Worm (Caenorhabditis elegans) whole organism, L3 larva: ENCODE results near the gene kin-24.
"Not testable (repeated sequence)": the region's sequence is repeated elsewhere in the genome, so short reads cannot be mapped to it uniquely, and the experiment has no call there.

ENCODE experiments used
- R02D3.7 ChIP-seq: fragments of 150-350 bp; optimal IDR thresholded peaks from 2 replicates; lab custom pipeline; 2014; ENCODE audit warnings: missing biosample characterization, missing genetic modification characterization
- ZK546.5 ChIP-seq: sonication (generic microtip); optimal IDR thresholded peaks from 2 replicates; lab custom pipeline; 2017; ENCODE audit warnings: missing biosample characterization, missing genetic modification characterization
- aly-2 ChIP-seq: fragments of 150-350 bp; optimal IDR thresholded peaks from 2 replicates; lab custom pipeline; 2014; ENCODE audit warnings: missing biosample characterization, missing genetic modification characterization
- ceh-16 ChIP-seq: sonication (generic microtip); optimal IDR thresholded peaks from 2 replicates; lab custom pipeline; 2017; ENCODE audit warnings: missing biosample characterization, missing genetic modification characterization
- ceh-28 ChIP-seq: fragments of 150-350 bp; optimal IDR thresholded peaks from 2 replicates; lab custom pipeline; 2014; ENCODE audit warnings: missing biosample characterization, missing genetic modification reagents, missing genetic modification characterization
- ceh-82 ChIP-seq: fragments of 150-350 bp; optimal IDR thresholded peaks from 2 replicates; lab custom pipeline; 2014; ENCODE audit warnings: missing biosample characterization, missing genetic modification characterization
- ceh-9 ChIP-seq: sonication (generic microtip); optimal IDR thresholded peaks from 2 replicates; lab custom pipeline; 2018; ENCODE audit warnings: missing biosample characterization, missing genetic modification characterization
- daf-12 ChIP-seq: fragments of 150-350 bp; optimal IDR thresholded peaks from 2 replicates; lab custom pipeline; 2014; ENCODE audit warnings: missing biosample characterization, missing genetic modification reagents, missing genetic modification characterization
- egl-27 ChIP-seq: sonication (generic microtip); optimal IDR thresholded peaks from 4 replicates; lab custom pipeline; 2017; ENCODE audit warnings: missing biosample characterization, missing genetic modification reagents, missing genetic modification characterization
- egl-5 ChIP-seq: fragments of 150-350 bp; optimal IDR thresholded peaks from 2 replicates; lab custom pipeline; 2017; ENCODE audit warnings: missing biosample characterization, missing genetic modification reagents, missing genetic modification characterization, inconsistent platforms
- elt-2 ChIP-seq: sonication (generic microtip); optimal IDR thresholded peaks from 2 replicates; lab custom pipeline; 2016; ENCODE audit warnings: missing genetic modification reagents, mild to moderate bottlenecking, missing genetic modification characterization, missing compliant biosample characterization
- eor-1 ChIP-seq, 2 experiments: fragments of 150-350 bp; optimal IDR thresholded peaks; 2 replicates each; lab custom pipeline; 2014 to 2018; ENCODE audit warnings: missing biosample characterization in 2 of 2, missing genetic modification characterization in 2 of 2
- fkh-10 ChIP-seq: sonication (generic microtip); optimal IDR thresholded peaks from 2 replicates; lab custom pipeline; 2017; ENCODE audit warnings: missing biosample characterization, missing genetic modification reagents, missing genetic modification characterization
- fkh-2 ChIP-seq: fragments of 150-350 bp; optimal IDR thresholded peaks from 2 replicates; lab custom pipeline; 2014; ENCODE audit warnings: missing biosample characterization, missing genetic modification reagents, missing genetic modification characterization
- fos-1 ChIP-seq: fragments of 150-350 bp; optimal IDR thresholded peaks from 2 replicates; lab custom pipeline; 2014; ENCODE audit warnings: missing biosample characterization, missing genetic modification characterization
- lin-15B ChIP-seq: fragments of 150-350 bp; optimal IDR thresholded peaks from 2 replicates; lab custom pipeline; 2014; ENCODE audit warnings: missing biosample characterization, missing genetic modification characterization
- lin-39 ChIP-seq: fragments of 150-350 bp; optimal IDR thresholded peaks from 2 replicates; lab custom pipeline; 2018; ENCODE audit warnings: missing biosample characterization, missing genetic modification reagents, missing genetic modification characterization
- lsy-12 ChIP-seq: sonication (generic microtip); optimal IDR thresholded peaks from 2 replicates; lab custom pipeline; 2016; ENCODE audit warnings: mild to moderate bottlenecking, missing genetic modification characterization, missing compliant biosample characterization
- mdl-1 ChIP-seq: fragments of 150-350 bp; optimal IDR thresholded peaks from 2 replicates; lab custom pipeline; 2014; ENCODE audit warnings: missing biosample characterization, missing genetic modification characterization
- nhr-11 ChIP-seq: fragments of 150-350 bp; optimal IDR thresholded peaks from 2 replicates; lab custom pipeline; 2014; ENCODE audit warnings: missing biosample characterization, missing genetic modification characterization
- nhr-12 ChIP-seq: fragments of 150-350 bp; optimal IDR thresholded peaks from 2 replicates; lab custom pipeline; 2014; ENCODE audit warnings: missing biosample characterization, missing genetic modification characterization
- nhr-23 ChIP-seq: fragments of 150-350 bp; optimal IDR thresholded peaks from 2 replicates; lab custom pipeline; 2014; ENCODE audit warnings: missing biosample characterization, missing genetic modification reagents, missing genetic modification characterization
- nhr-237 ChIP-seq: fragments of 150-350 bp; optimal IDR thresholded peaks from 2 replicates; lab custom pipeline; 2014; ENCODE audit warnings: missing biosample characterization, missing genetic modification characterization
- nhr-28 ChIP-seq: fragments of 150-350 bp; optimal IDR thresholded peaks from 2 replicates; lab custom pipeline; 2014; ENCODE audit warnings: missing biosample characterization, missing genetic modification characterization
- nhr-43 ChIP-seq: sonication (generic microtip); optimal IDR thresholded peaks from 2 replicates; lab custom pipeline; 2016; ENCODE audit warnings: mild to moderate bottlenecking, missing genetic modification characterization, missing compliant biosample characterization; ENCODE audit not compliant: poor library complexity, severe bottlenecking
- nhr-67 ChIP-seq: fragments of 150-350 bp; optimal IDR thresholded peaks from 2 replicates; lab custom pipeline; 2014; ENCODE audit warnings: missing biosample characterization, missing genetic modification characterization
- nhr-76 ChIP-seq: fragments of 150-350 bp; sonication (generic microtip); optimal IDR thresholded peaks from 5 replicates; lab custom pipeline; 2014; ENCODE audit warnings: missing biosample characterization, missing genetic modification characterization
- pha-4 ChIP-seq: fragments of 150-350 bp; optimal IDR thresholded peaks from 2 replicates; lab custom pipeline; 2014; ENCODE audit warnings: missing biosample characterization, missing genetic modification reagents, missing genetic modification characterization
- pqm-1 ChIP-seq: fragments of 150-350 bp; optimal IDR thresholded peaks from 2 replicates; lab custom pipeline; 2017; ENCODE audit warnings: missing biosample characterization, missing genetic modification characterization, inconsistent platforms
- sea-2 ChIP-seq: fragments of 150-350 bp; sonication (generic microtip); optimal IDR thresholded peaks from 4 replicates; lab custom pipeline; 2014; ENCODE audit warnings: missing biosample characterization, missing genetic modification reagents, missing genetic modification characterization
- skn-1 ChIP-seq: fragments of 150-350 bp; optimal IDR thresholded peaks from 2 replicates; lab custom pipeline; 2014; ENCODE audit warnings: missing biosample characterization, missing genetic modification characterization
- tbx-2 ChIP-seq: sonication (generic microtip); optimal IDR thresholded peaks from 2 replicates; lab custom pipeline; 2016; ENCODE audit warnings: mild to moderate bottlenecking, missing genetic modification characterization, missing compliant biosample characterization
- unc-62 ChIP-seq: fragments of 150-350 bp; sonication (generic microtip); optimal IDR thresholded peaks from 4 replicates; lab custom pipeline; 2014; ENCODE audit warnings: missing biosample characterization, missing genetic modification reagents, missing genetic modification characterization
- ztf-11 ChIP-seq: fragments of 150-350 bp; optimal IDR thresholded peaks from 2 replicates; lab custom pipeline; 2014; ENCODE audit warnings: missing biosample characterization, missing genetic modification characterization
- ztf-4 ChIP-seq: fragments of 150-350 bp; optimal IDR thresholded peaks from 2 replicates; lab custom pipeline; 2014; ENCODE audit warnings: missing biosample characterization, missing genetic modification characterization

kin-24 gene

DNA sequence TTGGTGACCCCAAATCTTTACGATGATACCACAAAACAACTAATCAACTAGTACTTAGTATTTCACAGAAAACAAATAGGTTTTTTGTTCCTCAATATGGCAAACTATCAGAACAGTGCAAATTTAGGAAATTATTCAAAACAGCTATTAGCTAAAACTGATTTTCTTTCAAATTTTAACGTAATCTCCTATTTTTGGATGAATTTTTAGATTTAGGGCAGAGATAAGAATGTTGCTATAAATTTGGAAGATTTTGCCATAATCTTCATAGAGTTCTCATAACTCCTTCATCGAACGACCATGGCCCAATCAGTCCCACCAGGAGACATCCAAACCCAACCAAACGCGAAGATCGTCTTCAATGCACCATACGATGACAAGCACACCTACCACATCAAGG, 3.5 kb downstream of the kin-24 start, which contains the start of gene msp-10:
Gene msp-10 (plus strand): TSS at position 301 of the 400 bp plus-strand sequence.
- not testable (repeated sequence) for TF ChIP-seq mdl-1 (tag; lab: Kevin White, UChicago); ceh-82; lin-15B (tag; lab: Kevin White, UChicago)

DNA sequence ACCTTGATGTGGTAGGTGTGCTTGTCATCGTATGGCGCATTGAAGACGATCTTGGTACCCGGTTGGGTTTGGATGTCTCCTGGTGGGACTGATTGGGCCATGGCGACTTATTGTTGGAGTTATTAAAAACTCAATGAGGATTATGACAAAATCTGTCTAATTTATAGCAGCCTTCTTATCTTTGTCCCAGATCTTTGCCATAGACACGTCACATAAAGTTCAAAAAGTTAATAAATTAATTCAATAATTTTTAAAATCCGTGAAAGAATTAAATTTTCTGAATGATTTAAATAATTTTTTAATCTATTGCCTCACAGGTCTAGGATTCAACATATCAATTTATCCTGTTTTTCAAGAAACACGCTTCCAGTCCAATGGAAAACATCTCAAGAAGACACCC, 4.6 kb downstream of the kin-24 start, which contains the start of gene msp-81:
Gene msp-81 (minus strand): TSS at position 101 of the 400 bp plus-strand sequence.
- no peak for TF ChIP-seq mdl-1 (tag; lab: Kevin White, UChicago)
- TF ChIP-seq ztf-4 (tag; lab: Kevin White, UChicago) = no peak
- no peak for TF ChIP-seq nhr-67 (tag; lab: Kevin White, UChicago)
- TF ChIP-seq pha-4 = no peak
- no peak for TF ChIP-seq R02D3.7 (tag; lab: Kevin White, UChicago)
- no peak for TF ChIP-seq nhr-23 (tag; lab: Kevin White, UChicago)
- no peak for TF ChIP-seq nhr-12 (tag; lab: Kevin White, UChicago)
- TF ChIP-seq eor-1 (tag; optimal IDR thresholded peaks at IDR 0.05; lab: Kevin White, UChicago) = no peak

DNA sequence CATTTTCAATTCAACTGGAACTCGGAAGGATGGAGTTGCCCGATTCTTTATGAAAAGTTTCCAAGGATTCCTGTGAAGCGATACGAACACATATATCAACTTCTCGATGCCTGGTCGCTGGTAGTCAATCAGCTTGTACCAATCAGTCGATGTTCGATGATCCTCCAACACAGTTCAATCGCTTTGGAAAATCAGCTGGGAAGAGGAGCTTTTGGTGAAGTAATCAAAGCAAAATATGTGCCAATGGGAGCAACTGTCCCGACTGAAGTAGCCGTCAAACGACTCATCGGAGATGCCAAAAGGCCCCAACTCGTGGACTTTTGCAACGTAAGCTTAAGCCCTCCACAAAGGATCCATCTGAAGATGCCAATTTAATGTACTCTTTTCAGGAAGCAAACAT, 7.5 kb downstream of the kin-24 start:
- TF ChIP-seq lin-39 (no peak), nhr-11 (tag; lab: Kevin White, UChicago) (no peak), egl-27 (tag; lab: Kevin White, UChicago) (no peak), lin-15B (tag; lab: Kevin White, UChicago) (no peak), nhr-28 (tag; lab: Kevin White, UChicago) (no peak), aly-2 (tag; lab: Kevin White, UChicago) (no peak), unc-62 (no peak), lsy-12 (tag; lab: Kevin White, UChicago) (no peak), ceh-9 (tag; lab: Kevin White, UChicago) (no peak), elt-2 (no peak), nhr-76 (tag; lab: Kevin White, UChicago) (no peak), nhr-67 (tag; lab: Kevin White, UChicago) (no peak), skn-1 (no peak), ztf-11 (tag; lab: Kevin White, UChicago) (no peak), pha-4 (no peak), nhr-43 (tag; lab: Kevin White, UChicago) (no peak)

DNA sequence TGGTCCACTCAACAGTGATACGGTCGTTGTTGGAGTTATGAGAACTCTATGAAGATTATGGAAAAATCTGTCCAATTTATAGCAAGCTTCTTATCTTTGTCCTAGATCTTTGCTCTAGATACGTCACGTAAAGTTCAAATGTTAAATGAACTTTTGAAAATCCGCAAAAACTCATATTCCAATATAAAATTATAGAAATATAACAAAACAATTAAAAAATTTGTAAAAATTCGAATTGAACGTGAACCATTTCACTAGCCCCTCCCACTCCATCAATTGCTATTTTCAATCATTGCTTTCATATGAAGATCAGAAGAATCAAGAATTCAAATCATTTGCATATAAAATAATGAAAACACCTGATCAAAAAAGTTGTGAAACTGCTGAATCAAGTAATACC, 8.3 kb downstream of the kin-24 start, which contains the start of gene kin-21:
Gene kin-21 (plus strand): TSS at position 301 of the 400 bp plus-strand sequence.
- TF ChIP-seq nhr-23 (tag; lab: Kevin White, UChicago) (no peak), sea-2 (GFP tag; lab: Kevin White, UChicago) (no peak), ceh-9 (tag; lab: Kevin White, UChicago) (no peak), daf-12 (tag; lab: Kevin White, UChicago) (no peak)

DNA sequence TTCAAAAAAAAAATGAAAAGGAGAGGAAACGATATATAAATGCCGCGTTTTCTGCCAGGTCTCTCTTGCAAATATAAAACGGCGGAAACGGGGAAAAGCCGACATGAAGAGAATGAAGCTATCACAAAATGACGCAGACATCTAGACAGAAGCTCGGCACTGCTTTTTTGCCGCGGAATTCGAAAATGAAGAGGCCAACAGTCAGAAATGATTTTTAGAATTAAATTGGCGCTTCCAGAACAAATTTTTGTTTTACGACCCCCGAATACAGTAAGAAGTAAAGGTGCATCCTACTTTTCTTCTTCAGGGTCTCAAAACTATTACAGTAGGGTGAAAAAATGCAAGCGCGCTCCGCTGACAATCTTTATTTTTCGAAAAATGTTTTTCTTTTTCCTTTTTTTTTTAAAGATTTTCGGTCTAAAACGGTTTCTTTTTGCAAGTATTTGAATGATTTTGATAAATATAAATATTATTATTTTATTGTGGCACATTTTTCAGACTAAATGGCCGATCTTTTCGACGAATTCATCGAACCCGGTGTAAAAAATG, 15.6 kb downstream of the kin-24 start, which contains the start of gene mtr-4:
Gene mtr-4 (plus strand): TSS at position 499 of the 549 bp plus-strand sequence.
- TF ChIP-seq pqm-1 (tag; lab: Kevin White, UChicago) (no peak), nhr-11 (tag; lab: Kevin White, UChicago) (no peak), lin-15B (tag; lab: Kevin White, UChicago) (peak; percentile 62), ZK546.5 (tag; lab: Kevin White, UChicago) (no peak), egl-5 (peak; percentile 27), elt-2 (peak; percentile 85), skn-1 (peak; percentile 24)

DNA sequence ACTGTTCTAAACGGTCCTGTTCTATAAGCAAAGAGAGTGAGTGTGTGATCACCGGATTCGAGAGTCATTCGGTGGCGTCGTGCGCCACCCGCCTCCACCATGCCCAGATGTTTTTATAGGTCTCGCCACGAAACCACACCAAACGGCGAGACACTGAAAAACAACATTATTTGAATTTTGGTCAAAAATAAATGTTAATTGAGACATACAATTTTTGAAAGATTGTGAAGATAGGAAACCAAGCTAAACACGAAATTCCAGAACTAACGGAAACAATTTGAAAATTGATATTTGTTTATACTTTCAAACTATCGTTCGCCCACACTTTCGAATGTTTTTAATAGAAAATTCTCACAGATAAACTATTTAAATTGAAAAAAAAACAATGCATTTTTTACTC, 16.4 kb downstream of the kin-24 start, which contains the start of gene catp-6:
Gene catp-6 (minus strand): TSS at position 101 of the 400 bp plus-strand sequence.
- TF ChIP-seq nhr-67 (tag; lab: Kevin White, UChicago) (no peak), lsy-12 (tag; lab: Kevin White, UChicago) (no peak), ceh-16 (no peak), pqm-1 (tag; lab: Kevin White, UChicago) (no peak), fkh-2 (tag; lab: Kevin White, UChicago) (no peak), nhr-237 (tag; lab: Kevin White, UChicago) (no peak), egl-5 (no peak), mdl-1 (tag; lab: Kevin White, UChicago) (no peak), skn-1 (no peak), ztf-11 (tag; lab: Kevin White, UChicago) (no peak), aly-2 (tag; lab: Kevin White, UChicago) (no peak), tbx-2 (tag; lab: Kevin White, UChicago) (no peak), fkh-10 (GFP tag; lab: Kevin White, UChicago) (no peak), lin-39 (no peak), ceh-28 (tag; lab: Kevin White, UChicago) (no peak), sea-2 (GFP tag; lab: Kevin White, UChicago) (no peak), nhr-12 (tag; lab: Kevin White, UChicago) (no peak), fos-1 (tag; lab: Kevin White, UChicago) (no peak), lin-15B (tag; lab: Kevin White, UChicago) (no peak)
